Fruit fly (Drosophila melanogaster) whole organism, embryonic: ENCODE measurements around the gene SPoCk.

Source experiments
- Adf1 ChIP-seq: fragments of 200-800 bp; sonication (Bioruptor generic); IDR thresholded peaks from 2 replicates; pipeline ENCODE4 v1.3.6; 2022; ENCODE audit warnings: missing biosample characterization, missing genetic modification characterization
- Antp ChIP-seq: fragments of 200-800 bp; sonication (Bioruptor generic); optimal IDR thresholded peaks from 3 replicates; lab custom pipeline; 2016; ENCODE audit warnings: missing biosample characterization, missing genetic modification characterization
- CG10431 ChIP-seq: fragments of 200-800 bp; sonication (Bioruptor generic); optimal IDR thresholded peaks from 3 replicates; lab custom pipeline; 2018; ENCODE audit warnings: missing biosample characterization, mild to moderate bottlenecking, missing genetic modification characterization
- CG10565 ChIP-seq: fragments of 200-800 bp; sonication (Bioruptor generic); optimal IDR thresholded peaks from 3 replicates; lab custom pipeline; 2016; ENCODE audit warnings: missing biosample characterization, mild to moderate bottlenecking, missing genetic modification characterization
- CG11398 ChIP-seq: fragments of 200-800 bp; sonication (Bioruptor generic); optimal IDR thresholded peaks from 2 replicates; lab custom pipeline; 2016; ENCODE audit warnings: missing biosample characterization, missing genetic modification characterization
- CG12071 ChIP-seq: fragments of 200-800 bp; sonication (Bioruptor generic); optimal IDR thresholded peaks from 3 replicates; lab custom pipeline; 2018; ENCODE audit warnings: missing biosample characterization, mild to moderate bottlenecking, missing genetic modification characterization
- CG12155 ChIP-seq: fragments of 200-800 bp; sonication (Bioruptor generic); optimal IDR thresholded peaks from 3 replicates; lab custom pipeline; 2016; ENCODE audit warnings: missing biosample characterization, missing genetic modification characterization
- CG12769 ChIP-seq: fragments of 200-800 bp; sonication (Bioruptor generic); optimal IDR thresholded peaks from 2 replicates; lab custom pipeline; 2019; ENCODE audit warnings: missing biosample characterization, mild to moderate bottlenecking, missing genetic modification characterization, moderate library complexity
- CG14710 ChIP-seq: fragments of 200-800 bp; sonication (Bioruptor generic); optimal IDR thresholded peaks from 3 replicates; lab custom pipeline; 2019; ENCODE audit warnings: missing biosample characterization, mild to moderate bottlenecking, missing genetic modification characterization, moderate library complexity
- CG1602 ChIP-seq: fragments of 200-800 bp; sonication (Bioruptor generic); optimal IDR thresholded peaks from 3 replicates; lab custom pipeline; 2016; ENCODE audit warnings: missing biosample characterization, missing genetic modification characterization
- CG17186 ChIP-seq: fragments of 200-800 bp; sonication (Bioruptor generic); optimal IDR thresholded peaks from 3 replicates; lab custom pipeline; 2017; ENCODE audit warnings: missing biosample characterization, missing genetic modification reagents, missing genetic modification characterization
- CG17359 ChIP-seq: fragments of 200-800 bp; sonication (Bioruptor generic); optimal IDR thresholded peaks from 3 replicates; lab custom pipeline; 2018; ENCODE audit warnings: missing biosample characterization, mild to moderate bottlenecking, missing genetic modification characterization, moderate library complexity
- CG18262 ChIP-seq: fragments of 200-800 bp; optimal IDR thresholded peaks from 3 replicates; lab custom pipeline; 2019; ENCODE audit warnings: missing biosample characterization, mild to moderate bottlenecking, missing genetic modification characterization, moderate library complexity
- CG18599 ChIP-seq: fragments of 200-800 bp; sonication (Bioruptor generic); optimal IDR thresholded peaks from 3 replicates; lab custom pipeline; 2017; ENCODE audit warnings: missing biosample characterization, missing genetic modification characterization, mild to moderate bottlenecking, moderate library complexity, missing genetic modification reagents
- CG2129 ChIP-seq: fragments of 200-800 bp; sonication (Bioruptor generic); IDR thresholded peaks from 2 replicates; pipeline ENCODE4 v1.3.6; 2022; ENCODE audit warnings: missing biosample characterization, missing genetic modification characterization; ENCODE audit not compliant: partially characterized antibody
- CG2202 ChIP-seq: fragments of 200-800 bp; sonication (Bioruptor generic); optimal IDR thresholded peaks from 2 replicates; lab custom pipeline; 2018; ENCODE audit warnings: missing biosample characterization, mild to moderate bottlenecking, missing genetic modification characterization
- CG32532 ChIP-seq: fragments of 200-800 bp; sonication (Bioruptor generic); IDR thresholded peaks from 2 replicates; pipeline ENCODE4 v1.3.6; 2022; ENCODE audit warnings: missing biosample characterization, missing genetic modification characterization
- CG4424 ChIP-seq: fragments of 200-800 bp; sonication (Bioruptor generic); optimal IDR thresholded peaks from 3 replicates; lab custom pipeline; 2016; ENCODE audit warnings: missing biosample characterization, missing genetic modification characterization
- CG4854 ChIP-seq: fragments of 200-800 bp; sonication (Bioruptor generic); optimal IDR thresholded peaks from 2 replicates; lab custom pipeline; 2016; ENCODE audit warnings: missing biosample characterization, missing genetic modification characterization, inconsistent platforms
- CG7372 ChIP-seq: fragments of 200-800 bp; sonication (Bioruptor generic); IDR thresholded peaks from 2 replicates; pipeline ENCODE4 v1.3.6; 2022; ENCODE audit warnings: missing biosample characterization, missing genetic modification characterization
- CG7556 ChIP-seq: fragments of 200-800 bp; sonication (Bioruptor generic); optimal IDR thresholded peaks from 2 replicates; lab custom pipeline; 2017; ENCODE audit warnings: missing biosample characterization, mild to moderate bottlenecking, missing genetic modification characterization
- CG8281 ChIP-seq: fragments of 200-800 bp; sonication (Bioruptor generic); optimal IDR thresholded peaks from 2 replicates; lab custom pipeline; 2018; ENCODE audit warnings: missing biosample characterization, mild to moderate bottlenecking, missing genetic modification characterization, moderate library complexity
- Dip3 ChIP-seq: fragments of 200-800 bp; sonication (Bioruptor generic); optimal IDR thresholded peaks from 3 replicates; lab custom pipeline; 2016; ENCODE audit warnings: missing biosample characterization, missing genetic modification characterization
- Dll ChIP-seq: fragments of 200-800 bp; sonication (Bioruptor generic); IDR thresholded peaks from 4 replicates; pipeline ENCODE4 v1.3.6; 2022; ENCODE audit warnings: missing biosample characterization, missing genetic modification characterization; ENCODE audit not compliant: partially characterized antibody
- ERR ChIP-seq: fragments of 200-800 bp; sonication (Bioruptor generic); optimal IDR thresholded peaks from 2 replicates; lab custom pipeline; 2016; ENCODE audit warnings: missing biosample characterization, missing genetic modification characterization
- GATAe ChIP-seq: fragments of 200-800 bp; sonication (Bioruptor generic); conservative IDR thresholded peaks from 2 replicates; pipeline ENCODE4 v1.3.6; 2022; ENCODE audit warnings: missing biosample characterization, missing genetic modification characterization
- HLH3B ChIP-seq: fragments of 200-800 bp; sonication (Bioruptor generic); IDR thresholded peaks from 2 replicates; pipeline ENCODE4 v1.3.6; 2022; ENCODE audit warnings: missing biosample characterization, missing genetic modification characterization
- Max ChIP-seq: fragments of 200-800 bp; sonication (Bioruptor generic); optimal IDR thresholded peaks from 2 replicates; lab custom pipeline; 2016; ENCODE audit warnings: missing biosample characterization, mild to moderate bottlenecking, missing genetic modification characterization
- Mes4 ChIP-seq: fragments of 200-800 bp; sonication (Bioruptor generic); optimal IDR thresholded peaks from 2 replicates; lab custom pipeline; 2016; ENCODE audit warnings: missing biosample characterization, missing genetic modification characterization
- Oli ChIP-seq: fragments of 200-800 bp; sonication (Bioruptor generic); optimal IDR thresholded peaks from 2 replicates; lab custom pipeline; 2018; ENCODE audit warnings: missing biosample characterization, mild to moderate bottlenecking, missing genetic modification characterization, moderate library complexity
- TFAM ChIP-seq: fragments of 200-800 bp; sonication (Bioruptor generic); optimal IDR thresholded peaks from 2 replicates; lab custom pipeline; 2017; ENCODE audit warnings: missing biosample characterization, missing genetic modification characterization, inconsistent platforms
- Vsx1 ChIP-seq: fragments of 200-800 bp; sonication (Bioruptor generic); optimal IDR thresholded peaks from 2 replicates; lab custom pipeline; 2017; ENCODE audit warnings: missing biosample characterization, mild to moderate bottlenecking, missing genetic modification characterization, missing genetic modification reagents
- aop ChIP-seq: fragments of 200-800 bp; sonication (Bioruptor generic); IDR thresholded peaks from 2 replicates; pipeline ENCODE4 v1.3.6; 2022; ENCODE audit warnings: missing biosample characterization, missing genetic modification characterization
- br ChIP-seq: fragments of >200 bp; optimal IDR thresholded peaks from 2 replicates; lab custom pipeline; 2017
- chif ChIP-seq, 2 experiments: fragments of 200-800 bp; sonication (Bioruptor generic); optimal IDR thresholded peaks; 3 replicates each; lab custom pipeline; 2016; ENCODE audit warnings: missing biosample characterization in 2 of 2, missing genetic modification characterization in 2 of 2
- chinmo ChIP-seq: fragments of 200-800 bp; sonication (Bioruptor generic); IDR thresholded peaks from 4 replicates; pipeline ENCODE4 v1.3.6; 2022; ENCODE audit warnings: missing biosample characterization, missing genetic modification characterization; ENCODE audit not compliant: partially characterized antibody
- emc ChIP-seq: fragments of 200-800 bp; sonication (Bioruptor generic); optimal IDR thresholded peaks from 2 replicates; lab custom pipeline; 2016; ENCODE audit warnings: missing biosample characterization, missing genetic modification characterization
- gce ChIP-seq: fragments of 200-800 bp; sonication (Bioruptor generic); IDR thresholded peaks from 3 replicates; pipeline ENCODE4 v1.3.6; 2022; ENCODE audit warnings: missing biosample characterization, missing genetic modification characterization
- gsb ChIP-seq: fragments of 200-800 bp; sonication (Bioruptor generic); IDR thresholded peaks from 2 replicates; pipeline ENCODE4 v1.3.6; 2022; ENCODE audit warnings: missing biosample characterization, missing genetic modification characterization
- ham ChIP-seq: fragments of 200-800 bp; sonication (Bioruptor generic); IDR thresholded peaks from 2 replicates; pipeline ENCODE4 v1.3.6; 2022; ENCODE audit warnings: missing biosample characterization, missing genetic modification characterization
- hb ChIP-seq: fragments of 200-800 bp; sonication (Bioruptor generic); IDR thresholded peaks from 3 replicates; pipeline ENCODE4 v1.3.6; 2022; ENCODE audit warnings: missing biosample characterization, missing genetic modification characterization; ENCODE audit not compliant: partially characterized antibody
- ind ChIP-seq: fragments of 200-800 bp; sonication (Bioruptor generic); optimal IDR thresholded peaks from 3 replicates; lab custom pipeline; 2016; ENCODE audit warnings: missing biosample characterization, missing genetic modification characterization
- onecut ChIP-seq: fragments of 200-800 bp; sonication (Bioruptor generic); IDR thresholded peaks from 2 replicates; pipeline ENCODE4 v1.3.6; 2022; ENCODE audit warnings: missing biosample characterization, missing genetic modification characterization
- psq ChIP-seq: fragments of 200-800 bp; sonication (Bioruptor generic); optimal IDR thresholded peaks from 2 replicates; lab custom pipeline; 2017; ENCODE audit warnings: missing biosample characterization, missing genetic modification characterization
- pzg ChIP-seq: fragments of 200-800 bp; sonication (Bioruptor generic); optimal IDR thresholded peaks from 3 replicates; lab custom pipeline; 2018; ENCODE audit warnings: missing biosample characterization, mild to moderate bottlenecking, missing genetic modification characterization, moderate library complexity
- rib ChIP-seq: fragments of 200-800 bp; sonication (Bioruptor generic); IDR thresholded peaks from 2 replicates; pipeline ENCODE4 v1.3.6; 2022; ENCODE audit warnings: missing biosample characterization, missing genetic modification characterization
- schlank ChIP-seq: fragments of 200-800 bp; sonication (Bioruptor generic); optimal IDR thresholded peaks from 2 replicates; lab custom pipeline; 2018; ENCODE audit warnings: missing biosample characterization, mild to moderate bottlenecking, missing genetic modification characterization
- sim ChIP-seq: fragments of 200-800 bp; sonication (Bioruptor generic); IDR thresholded peaks from 2 replicates; pipeline ENCODE4 v1.3.6; 2022; ENCODE audit warnings: missing biosample characterization, missing genetic modification characterization
- wdn ChIP-seq: fragments of 200-800 bp; sonication (Bioruptor generic); IDR thresholded peaks from 2 replicates; pipeline ENCODE4 v1.3.6; 2022; ENCODE audit warnings: missing biosample characterization, missing genetic modification characterization
- zf30C ChIP-seq: fragments of 200-800 bp; sonication (Bioruptor generic); optimal IDR thresholded peaks from 3 replicates; lab custom pipeline; 2018; ENCODE audit warnings: missing biosample characterization, mild to moderate bottlenecking, missing genetic modification characterization

The SPoCk gene

DNA sequence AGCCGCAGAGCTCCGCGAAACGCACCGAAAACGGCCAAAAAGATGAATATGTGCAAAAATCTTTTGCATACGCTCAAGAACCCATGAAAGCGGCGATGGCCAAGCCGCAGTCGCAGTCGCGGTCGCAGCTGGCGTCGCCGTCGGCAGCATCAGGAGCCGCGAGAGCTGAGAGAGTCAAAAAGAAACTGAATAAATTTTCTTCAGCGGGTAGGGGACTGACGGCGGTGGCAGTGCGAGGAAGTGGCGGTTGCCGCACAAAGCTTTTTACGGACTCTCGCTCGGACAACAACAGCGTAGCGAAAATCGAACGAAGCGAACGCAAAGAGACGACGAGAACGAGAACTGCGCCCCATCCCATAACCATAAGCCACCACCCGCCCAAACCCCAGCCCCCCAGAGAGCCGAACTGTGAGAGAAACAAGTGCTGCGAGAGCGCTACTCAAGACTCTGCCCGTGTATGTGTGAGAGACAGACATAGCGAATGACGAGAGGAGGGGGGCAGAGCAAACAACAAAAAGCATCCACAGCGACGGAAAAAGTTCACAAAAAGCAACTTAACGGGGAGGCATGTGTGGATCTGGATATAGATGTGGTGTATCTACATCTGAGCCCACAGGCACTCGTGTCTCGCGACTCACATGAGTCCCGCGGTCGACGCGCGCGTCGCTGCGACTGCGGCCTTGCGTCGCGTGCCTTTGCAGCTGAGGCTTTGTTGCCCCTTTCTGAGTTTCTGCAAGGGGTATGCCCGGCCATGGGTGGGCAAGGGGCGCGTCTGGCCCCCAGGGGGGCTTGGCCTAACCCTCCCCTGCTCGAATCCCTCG is 86.1 kb downstream of the SPoCk start, which contains the start of gene jim (continued):
- TF ChIP-seq CG32532 (GFP tag; lab: Robert Waterston, UW) (peak; percentile 54; the same call in 1 of the 2 replicates), CG18262 (no peak), CG18599 (GFP tag; lab: Kevin White, UChicago) (peak; percentile 49), emc (GFP tag; lab: Kevin White, UChicago) (no peak), zf30C (GFP tag; lab: Kevin White, UChicago) (no peak), chif (GFP tag; optimal IDR thresholded peaks at IDR 0.05; lab: Kevin White, UChicago) (no peak), CG14710 (tag; lab: Kevin White, UChicago) (no peak), CG17359 (tag; lab: Kevin White, UChicago) (no peak), sim (GFP tag; lab: Robert Waterston, UW) (no peak), Mes4 (GFP tag; lab: Kevin White, UChicago) (no peak), psq (GFP tag; lab: Kevin White, UChicago) (peak; percentile 9), CG4854 (no peak), Dip3 (no peak), ERR (GFP tag; lab: Kevin White, UChicago) (peak; percentile 0), CG4424 (GFP tag; lab: Kevin White, UChicago) (no peak), CG17186 (GFP tag; lab: Kevin White, UChicago) (no peak), CG2129 (no peak), Adf1 (peak; percentile 98), ind (GFP tag; lab: Kevin White, UChicago) (no peak), aop (GFP tag; lab: Robert Waterston, UW) (no peak), Antp (no peak), CG12155 (peak; percentile 91), Dll (GFP tag; lab: Robert Waterston, UW) (peak; percentile 53; the same call in 2 of the 4 replicates), CG8281 (tag; lab: Kevin White, UChicago) (no peak), onecut (GFP tag; lab: Robert Waterston, UW) (peak; percentile 45; the same call in 1 of the 2 replicates), Vsx1 (GFP tag; lab: Kevin White, UChicago) (no peak), GATAe (GFP tag; lab: Robert Waterston, UW) (no peak), gsb (GFP tag; lab: Robert Waterston, UW) (0 out of 2 replicates have a peak, but pooled peaks have one; percentile 19), hb (GFP tag; lab: Robert Waterston, UW) (no peak), CG10565 (GFP tag; lab: Kevin White, UChicago) (no peak), CG7556 (GFP tag; lab: Kevin White, UChicago) (no peak), CG2202 (no peak), wdn (no peak), br (lab: Kevin White, UChicago) (no peak), CG12769 (peak; percentile 93), CG7372 (GFP tag; lab: Robert Waterston, UW) (no peak), CG12071 (GFP tag; lab: Kevin White, UChicago) (peak; percentile 30), gce (GFP tag; lab: Robert Waterston, UW) (no peak), ham (GFP tag; lab: Robert Waterston, UW) (no peak), Max (GFP tag; lab: Kevin White, UChicago) (no peak), CG10431 (no peak), pzg (GFP tag; lab: Kevin White, UChicago) (no peak), TFAM (GFP tag; lab: Kevin White, UChicago) (no peak), CG11398 (GFP tag; lab: Kevin White, UChicago) (no peak), chinmo (GFP tag; lab: Robert Waterston, UW) (peak; percentile 94; the same call in 3 of the 4 replicates), CG1602 (no peak), HLH3B (GFP tag; lab: Robert Waterston, UW) (no peak), Oli (tag; lab: Kevin White, UChicago) (no peak), rib (peak; percentile 95), schlank (tag; lab: Kevin White, UChicago) (no peak)
